Worm (Caenorhabditis elegans) whole organism, L3 larva: ENCODE measurements around the gene ZK354.9.

ENCODE experiments used
- ZK546.5 ChIP-seq: sonication (generic microtip); optimal IDR thresholded peaks from 2 replicates; lab custom pipeline; 2017; ENCODE audit warnings: missing biosample characterization, missing genetic modification characterization
- ama-1 ChIP-seq: fragments of 150-350 bp; optimal IDR thresholded peaks from 2 replicates; lab custom pipeline; 2018
- egl-27 ChIP-seq: sonication (generic microtip); optimal IDR thresholded peaks from 4 replicates; lab custom pipeline; 2017; ENCODE audit warnings: missing biosample characterization, missing genetic modification reagents, missing genetic modification characterization
- elt-3 ChIP-seq, 3 experiments: fragments of 150-350 bp in 1 of 3; sonication (generic microtip) in 2 of 3; optimal IDR thresholded peaks; 2 replicates in 2 of 3; 4 replicates in 1 of 3; lab custom pipeline; 2014 to 2017; ENCODE audit warnings: missing biosample characterization in 3 of 3, missing genetic modification characterization in 3 of 3
- lin-39 ChIP-seq: fragments of 150-350 bp; optimal IDR thresholded peaks from 2 replicates; lab custom pipeline; 2018; ENCODE audit warnings: missing biosample characterization, missing genetic modification reagents, missing genetic modification characterization
- mdl-1 ChIP-seq: fragments of 150-350 bp; optimal IDR thresholded peaks from 2 replicates; lab custom pipeline; 2014; ENCODE audit warnings: missing biosample characterization, missing genetic modification characterization
- nfya-1 ChIP-seq: sonication (generic microtip); optimal IDR thresholded peaks from 2 replicates; lab custom pipeline; 2017; ENCODE audit warnings: missing genetic modification characterization, mild to moderate bottlenecking, missing compliant biosample characterization, antibody characterized with exemption, moderate library complexity; ENCODE audit not compliant: insufficient read depth
- nhr-23 ChIP-seq: fragments of 150-350 bp; optimal IDR thresholded peaks from 2 replicates; lab custom pipeline; 2014; ENCODE audit warnings: missing biosample characterization, missing genetic modification reagents, missing genetic modification characterization
- nhr-25 ChIP-seq: sonication (generic microtip); optimal IDR thresholded peaks from 2 replicates; lab custom pipeline; 2017; ENCODE audit warnings: missing biosample characterization, missing genetic modification characterization
- pqm-1 ChIP-seq: fragments of 150-350 bp; optimal IDR thresholded peaks from 2 replicates; lab custom pipeline; 2017; ENCODE audit warnings: missing biosample characterization, missing genetic modification characterization, inconsistent platforms
- unc-39 ChIP-seq: sonication (generic microtip); optimal IDR thresholded peaks from 4 replicates; lab custom pipeline; 2017; ENCODE audit warnings: missing biosample characterization, missing genetic modification characterization
- ztf-11 ChIP-seq: fragments of 150-350 bp; optimal IDR thresholded peaks from 2 replicates; lab custom pipeline; 2014; ENCODE audit warnings: missing biosample characterization, missing genetic modification characterization
- ztf-4 ChIP-seq: fragments of 150-350 bp; optimal IDR thresholded peaks from 2 replicates; lab custom pipeline; 2014; ENCODE audit warnings: missing biosample characterization, missing genetic modification characterization

- TF ChIP-seq mdl-1 (no peak), lin-39 (tag; lab: Kevin White, UChicago) (no peak), ztf-11 (no peak), ama-1 (no peak), pqm-1 (tag; lab: Kevin White, UChicago) (no peak), nhr-25 (no peak), unc-39 (tag; lab: Kevin White, UChicago) (no peak), nhr-23 (no peak), elt-3 (tag; optimal IDR thresholded peaks at IDR 0.05; lab: Kevin White, UChicago) (no peak), ZK546.5 (tag; lab: Kevin White, UChicago) (no peak), ztf-4 (tag; lab: Kevin White, UChicago) (no peak), nfya-1 (tag; lab: Kevin White, UChicago) (no peak), egl-27 (tag; lab: Kevin White, UChicago) (no peak)
These were observed 17.4 kb downstream of the ZK354.9 start, which contains the start of gene nlp-47 for ce11 chrIV:5290547-5290946.
